Worm (Caenorhabditis elegans) whole organism, early embryonic: Measurements from ENCODE around the gene kcnl-1.

ENCODE experiments used
- ama-1 ChIP-seq: fragments of 150-350 bp; optimal IDR thresholded peaks from 2 replicates; lab custom pipeline; 2014
- hmbx-1 ChIP-seq: sonication (generic microtip); optimal IDR thresholded peaks from 2 replicates; lab custom pipeline; 2016; ENCODE audit warnings: mild to moderate bottlenecking, missing genetic modification characterization, missing compliant biosample characterization

- TF ChIP-seq ama-1 (lab: Kevin White, UChicago) (no peak), hmbx-1 (no peak)
These were observed 69.0 kb downstream of the kcnl-1 start for ce11 chrV:19634197-19634596.
